Worm (Caenorhabditis elegans) whole organism, young adult: ENCODE data around the gene F38B7.3.

Experiments
- F39B2.1 ChIP-seq: fragments of 200-800 bp; sonication (Bioruptor generic); IDR thresholded peaks from 2 replicates; pipeline ENCODE4 v1.3.6; 2022; ENCODE audit warnings: missing genetic modification reagents, missing genetic modification characterization, missing compliant biosample characterization
- K12H6.12 ChIP-seq: fragments of 200-800 bp; sonication (Bioruptor generic); optimal IDR thresholded peaks from 2 replicates; lab custom pipeline; 2018; ENCODE audit warnings: mild to moderate bottlenecking, missing genetic modification characterization, missing compliant biosample characterization
- Y53F4B.3 ChIP-seq: fragments of 200-800 bp; sonication (Bioruptor generic); IDR thresholded peaks from 2 replicates; pipeline ENCODE4 v1.3.6; 2022; ENCODE audit warnings: missing genetic modification reagents, missing genetic modification characterization, missing compliant biosample characterization
- Y53G8AR.9 ChIP-seq: fragments of 200-800 bp; sonication (Bioruptor generic); conservative IDR thresholded peaks from 2 replicates; pipeline ENCODE4 v1.3.6; 2022; ENCODE audit warnings: missing genetic modification reagents, missing genetic modification characterization, missing compliant biosample characterization
- Y56A3A.18 ChIP-seq: fragments of 200-800 bp; sonication (Bioruptor generic); IDR thresholded peaks from 2 replicates; pipeline ENCODE4 v1.3.6; 2022; ENCODE audit warnings: missing genetic modification reagents, missing genetic modification characterization, missing compliant biosample characterization
- attf-3 ChIP-seq: fragments of 200-800 bp; sonication (Bioruptor generic); conservative IDR thresholded peaks from 2 replicates; pipeline ENCODE4 v1.3.6; 2022; ENCODE audit warnings: missing genetic modification reagents, missing genetic modification characterization, missing compliant biosample characterization
- hlh-26 ChIP-seq: fragments of 200-800 bp; sonication (Bioruptor generic); conservative IDR thresholded peaks from 2 replicates; pipeline ENCODE4 v1.3.6; 2022; ENCODE audit warnings: missing genetic modification reagents, missing genetic modification characterization, missing compliant biosample characterization
- lin-26 ChIP-seq: fragments of 200-800 bp; sonication (Bioruptor generic); IDR thresholded peaks from 2 replicates; pipeline ENCODE4 v1.3.6; 2022; ENCODE audit warnings: missing genetic modification reagents, missing genetic modification characterization, missing compliant biosample characterization
- lin-35 ChIP-seq, 3 experiments: fragments of 150-350 bp in 2 of 3; sonication (generic microtip) in 1 of 3; optimal IDR thresholded peaks; 2 replicates each; lab custom pipeline; 2014 to 2018; ENCODE audit warnings: missing biosample characterization in 3 of 3, missing genetic modification characterization in 3 of 3, missing genetic modification reagents in 3 of 3
- mes-4 ChIP-seq: sonication (generic microtip); optimal IDR thresholded peaks from 2 replicates; lab custom pipeline; 2016; ENCODE audit warnings: missing genotype, missing genetic modification characterization, missing compliant biosample characterization
- rpc-1 ChIP-seq, 2 experiments: fragments of 150-350 bp in 1 of 2; sonication (generic microtip) in 1 of 2; optimal IDR thresholded peaks; 2 replicates each; lab custom pipeline; 2014 to 2018; ENCODE audit warnings: missing biosample characterization in 1 of 2, missing genetic modification characterization in 1 of 2, missing genetic modification reagents in 1 of 2, missing genotype in 1 of 2
- snpc-1.1 ChIP-seq: sonication (generic microtip); optimal IDR thresholded peaks from 2 replicates; lab custom pipeline; 2017; ENCODE audit warnings: missing genetic modification characterization, mild to moderate bottlenecking, missing compliant biosample characterization, antibody characterized with exemption, moderate library complexity, missing genotype, missing genetic modification reagents; ENCODE audit not compliant: insufficient read depth
- snpc-4 ChIP-seq, 5 experiments: fragments of 150-350 bp in 1 of 5; sonication (generic microtip) in 4 of 5; optimal IDR thresholded peaks; 2 replicates each; lab custom pipeline; 2014 to 2018; ENCODE audit warnings: missing genetic modification characterization in 5 of 5, missing biosample characterization in 3 of 5, antibody characterized with exemption in 2 of 5, mild to moderate bottlenecking in 2 of 5, missing compliant biosample characterization in 2 of 5, missing genotype in 2 of 5, moderate library complexity in 2 of 5, missing genetic modification reagents in 1 of 5
- ztf-18 ChIP-seq: sonication (generic microtip); optimal IDR thresholded peaks from 2 replicates; lab custom pipeline; 2016; ENCODE audit warnings: missing genotype, mild to moderate bottlenecking, missing genetic modification characterization, missing compliant biosample characterization

ce11 chrV:11583212-11583611 lies 34.3 kb downstream of the F38B7.3 start, which contains the start of gene srx-88:
- no peak for TF ChIP-seq F39B2.1
- no peak for TF ChIP-seq K12H6.12 (tag; lab: Kevin White, UChicago)
- TF ChIP-seq lin-35 (GFP tag; optimal IDR thresholded peaks at IDR 0.05; lab: Kevin White, UChicago) = no peak
- TF ChIP-seq snpc-4 (GFP tag; optimal IDR thresholded peaks at IDR 0.05; lab: Kevin White, UChicago) = no peak
- TF ChIP-seq snpc-4 (tag; optimal IDR thresholded peaks at IDR 0.05; lab: Kevin White, UChicago) = no peak
- no peak for TF ChIP-seq attf-3 (GFP tag; lab: Robert Waterston, UW)
- TF ChIP-seq ztf-18 (tag; lab: Kevin White, UChicago) = no peak
- no peak for TF ChIP-seq Y56A3A.18 (GFP tag; lab: Robert Waterston, UW)
- TF ChIP-seq lin-26 = no peak
- no peak for TF ChIP-seq Y53F4B.3 (GFP tag; lab: Robert Waterston, UW)
- no peak for TF ChIP-seq mes-4 (tag; lab: Kevin White, UChicago)
- no peak for TF ChIP-seq rpc-1 (optimal IDR thresholded peaks at IDR 0.05; lab: Kevin White, UChicago)
- TF ChIP-seq rpc-1 (tag; optimal IDR thresholded peaks at IDR 0.05; lab: Kevin White, UChicago) = no peak
- TF ChIP-seq hlh-26 (GFP tag; lab: Robert Waterston, UW) = no peak
- TF ChIP-seq Y53G8AR.9 (GFP tag; lab: Robert Waterston, UW) = no peak
- no peak for TF ChIP-seq snpc-1.1 (tag; lab: Kevin White, UChicago)
